Worm (Caenorhabditis elegans) whole organism, L2 larva: Measurements from ENCODE around the gene dsl-5.

ENCODE experiments used
- C34F6.9 ChIP-seq: fragments of 150-350 bp; optimal IDR thresholded peaks from 2 replicates; lab custom pipeline; 2014; ENCODE audit warnings: missing biosample characterization, missing genetic modification characterization
- F13H6.1 ChIP-seq: sonication (generic microtip); optimal IDR thresholded peaks from 2 replicates; lab custom pipeline; 2016; ENCODE audit warnings: missing genetic modification characterization, missing compliant biosample characterization
- R02D3.7 ChIP-seq: fragments of 150-350 bp; optimal IDR thresholded peaks from 2 replicates; lab custom pipeline; 2014; ENCODE audit warnings: missing biosample characterization, missing genetic modification characterization
- alr-1 ChIP-seq: fragments of 150-350 bp; optimal IDR thresholded peaks from 2 replicates; lab custom pipeline; 2014; ENCODE audit warnings: missing biosample characterization, missing genetic modification characterization
- aly-2 ChIP-seq: fragments of 150-350 bp; optimal IDR thresholded peaks from 2 replicates; lab custom pipeline; 2014; ENCODE audit warnings: missing biosample characterization, missing genetic modification characterization
- ama-1 ChIP-seq: fragments of 150-350 bp; optimal IDR thresholded peaks from 2 replicates; lab custom pipeline; 2018; ENCODE audit warnings: inconsistent platforms
- crh-2 ChIP-seq: sonication (generic microtip); optimal IDR thresholded peaks from 2 replicates; lab custom pipeline; 2017; ENCODE audit warnings: missing biosample characterization, missing genetic modification characterization
- dmd-4 ChIP-seq: sonication (generic microtip); optimal IDR thresholded peaks from 2 replicates; lab custom pipeline; 2017; ENCODE audit warnings: missing biosample characterization, missing genetic modification characterization
- egl-27 ChIP-seq: sonication (generic microtip); optimal IDR thresholded peaks from 3 replicates; lab custom pipeline; 2017; ENCODE audit warnings: missing biosample characterization, missing genetic modification reagents, missing genetic modification characterization
- elt-1 ChIP-seq: fragments of 150-350 bp; optimal IDR thresholded peaks from 2 replicates; lab custom pipeline; 2014; ENCODE audit warnings: missing biosample characterization, missing genetic modification characterization
- elt-3 ChIP-seq: sonication (generic microtip); optimal IDR thresholded peaks from 2 replicates; lab custom pipeline; 2017; ENCODE audit warnings: missing biosample characterization, missing genetic modification characterization
- fos-1 ChIP-seq: fragments of 150-350 bp; optimal IDR thresholded peaks from 2 replicates; lab custom pipeline; 2014; ENCODE audit warnings: missing biosample characterization, missing genetic modification characterization
- gmeb-1 ChIP-seq: fragments of 150-350 bp; optimal IDR thresholded peaks from 2 replicates; lab custom pipeline; 2014; ENCODE audit warnings: missing biosample characterization, missing genetic modification characterization
- lin-11 ChIP-seq: fragments of 150-350 bp; sonication (generic microtip); optimal IDR thresholded peaks from 2 replicates; lab custom pipeline; 2014; ENCODE audit warnings: missing biosample characterization, missing genetic modification characterization, inconsistent platforms, mixed read lengths
- lin-39 ChIP-seq: fragments of 150-350 bp; optimal IDR thresholded peaks from 2 replicates; lab custom pipeline; 2014; ENCODE audit warnings: missing biosample characterization, missing genetic modification reagents, missing genetic modification characterization
- lsy-2 ChIP-seq, 2 experiments: fragments of 150-350 bp in 1 of 2; sonication (generic microtip) in 1 of 2; optimal IDR thresholded peaks; 2 replicates each; lab custom pipeline; 2014 to 2017; ENCODE audit warnings: missing biosample characterization in 2 of 2, missing genetic modification characterization in 2 of 2
- mbf-1 ChIP-seq: sonication (generic microtip); optimal IDR thresholded peaks from 2 replicates; lab custom pipeline; 2017; ENCODE audit warnings: missing biosample characterization, missing genetic modification characterization
- mdl-1 ChIP-seq, 2 experiments: fragments of 150-350 bp in 1 of 2; sonication (generic microtip) in 1 of 2; optimal IDR thresholded peaks; 2 replicates each; lab custom pipeline; 2017; ENCODE audit warnings: missing biosample characterization in 2 of 2, missing genetic modification characterization in 2 of 2
- nhr-11 ChIP-seq: fragments of 150-350 bp; optimal IDR thresholded peaks from 2 replicates; lab custom pipeline; 2014; ENCODE audit warnings: missing biosample characterization, missing genetic modification characterization
- nhr-12 ChIP-seq: fragments of 150-350 bp; optimal IDR thresholded peaks from 2 replicates; lab custom pipeline; 2014; ENCODE audit warnings: missing biosample characterization, missing genetic modification characterization
- nhr-129 ChIP-seq: fragments of 150-350 bp; optimal IDR thresholded peaks from 2 replicates; lab custom pipeline; 2014; ENCODE audit warnings: missing biosample characterization, missing genetic modification characterization
- nhr-21 ChIP-seq: fragments of 150-350 bp; optimal IDR thresholded peaks from 2 replicates; lab custom pipeline; 2014; ENCODE audit warnings: missing biosample characterization, missing genetic modification characterization
- nhr-23 ChIP-seq: fragments of 150-350 bp; optimal IDR thresholded peaks from 2 replicates; lab custom pipeline; 2014; ENCODE audit warnings: missing biosample characterization, missing genetic modification reagents, missing genetic modification characterization
- nhr-237 ChIP-seq: fragments of 150-350 bp; optimal IDR thresholded peaks from 2 replicates; lab custom pipeline; 2014; ENCODE audit warnings: missing biosample characterization, missing genetic modification characterization
- nhr-25 ChIP-seq: fragments of 150-350 bp; sonication (generic microtip); optimal IDR thresholded peaks from 3 replicates; lab custom pipeline; 2014; ENCODE audit warnings: missing biosample characterization, missing genetic modification characterization
- nhr-6 ChIP-seq: fragments of 150-350 bp; optimal IDR thresholded peaks from 2 replicates; lab custom pipeline; 2014; ENCODE audit warnings: missing biosample characterization, missing genetic modification characterization
- peb-1 ChIP-seq: fragments of 150-350 bp; optimal IDR thresholded peaks from 2 replicates; lab custom pipeline; 2014; ENCODE audit warnings: missing biosample characterization, missing genetic modification characterization
- sem-4 ChIP-seq: fragments of 150-350 bp; optimal IDR thresholded peaks from 2 replicates; lab custom pipeline; 2014; ENCODE audit warnings: missing biosample characterization, missing genetic modification reagents, missing genetic modification characterization
- skn-1 ChIP-seq: sonication (generic microtip); optimal IDR thresholded peaks from 2 replicates; lab custom pipeline; 2017; ENCODE audit warnings: missing biosample characterization, missing genetic modification characterization
- sma-9 ChIP-seq, 2 experiments: fragments of 150-350 bp in 1 of 2; sonication (generic microtip) in 1 of 2; optimal IDR thresholded peaks; 2 replicates each; lab custom pipeline; 2014 to 2016; ENCODE audit warnings: missing genetic modification characterization in 2 of 2, mild to moderate bottlenecking in 1 of 2, missing biosample characterization in 1 of 2, missing compliant biosample characterization in 1 of 2, missing genetic modification reagents in 1 of 2, moderate library complexity in 1 of 2
- snpc-4 ChIP-seq: fragments of 150-350 bp; optimal IDR thresholded peaks from 2 replicates; lab custom pipeline; 2014; ENCODE audit warnings: missing biosample characterization, missing genetic modification characterization
- unc-39 ChIP-seq: fragments of 150-350 bp; optimal IDR thresholded peaks from 2 replicates; lab custom pipeline; 2014; ENCODE audit warnings: missing biosample characterization, missing genetic modification characterization
- unc-55 ChIP-seq: fragments of 150-350 bp; sonication (generic microtip); optimal IDR thresholded peaks from 3 replicates; lab custom pipeline; 2014; ENCODE audit warnings: missing biosample characterization, missing genetic modification reagents, missing genetic modification characterization
- unc-62 ChIP-seq: fragments of 150-350 bp; optimal IDR thresholded peaks from 2 replicates; lab custom pipeline; 2014; ENCODE audit warnings: missing biosample characterization, missing genetic modification reagents, missing genetic modification characterization
- zag-1 ChIP-seq: fragments of 150-350 bp; optimal IDR thresholded peaks from 2 replicates; lab custom pipeline; 2014; ENCODE audit warnings: missing biosample characterization, missing genetic modification characterization
- ztf-1 ChIP-seq: fragments of 200-800 bp; sonication (Bioruptor generic); conservative IDR thresholded peaks from 2 replicates; pipeline ENCODE4 v1.3.6; 2022; ENCODE audit warnings: missing genetic modification characterization, missing compliant biosample characterization
- ztf-4 ChIP-seq: fragments of 150-350 bp; optimal IDR thresholded peaks from 2 replicates; lab custom pipeline; 2014; ENCODE audit warnings: missing biosample characterization, missing genetic modification characterization

The dsl-5 gene

ce11 chrIV:11645354-11645753, 24.5 kb upstream of the dsl-5 start:
- peak; percentile 26 for TF ChIP-seq F13H6.1 (tag; lab: Kevin White, UChicago)
- TF ChIP-seq nhr-129, result peak; percentile 45
- no peak for TF ChIP-seq egl-27 (tag; lab: Kevin White, UChicago)
- TF ChIP-seq sma-9 (GFP tag; optimal IDR thresholded peaks at IDR 0.05; lab: Kevin White, UChicago), result peak; percentile 34
- no peak for TF ChIP-seq sma-9 (tag; optimal IDR thresholded peaks at IDR 0.05; lab: Kevin White, UChicago)
- TF ChIP-seq lsy-2 (tag; optimal IDR thresholded peaks at IDR 0.05; lab: Kevin White, UChicago), result peak in 1 of 2 experiments; percentile 7
- TF ChIP-seq R02D3.7 (tag; lab: Kevin White, UChicago), result no peak

- TF ChIP-seq mdl-1 (tag; optimal IDR thresholded peaks at IDR 0.05; lab: Kevin White, UChicago) (no peak), lsy-2 (tag; optimal IDR thresholded peaks at IDR 0.05; lab: Kevin White, UChicago) (no peak), unc-55 (GFP tag; lab: Kevin White, UChicago) (no peak), unc-39 (tag; lab: Kevin White, UChicago) (no peak)
Measured at ce11 chrIV:11644705-11645104, 23.9 kb upstream of the dsl-5 start.

- TF ChIP-seq dmd-4 (tag; lab: Kevin White, UChicago) (no peak), unc-39 (tag; lab: Kevin White, UChicago) (no peak), nhr-25 (no peak), gmeb-1 (tag; lab: Kevin White, UChicago) (no peak), nhr-129 (no peak), egl-27 (tag; lab: Kevin White, UChicago) (no peak), peb-1 (no peak), lin-11 (no peak), sma-9 (GFP tag; optimal IDR thresholded peaks at IDR 0.05; lab: Kevin White, UChicago) (no peak), sma-9 (tag; optimal IDR thresholded peaks at IDR 0.05; lab: Kevin White, UChicago) (no peak), skn-1 (tag; lab: Kevin White, UChicago) (no peak), elt-1 (no peak), fos-1 (tag; lab: Kevin White, UChicago) (no peak), nhr-11 (tag; lab: Kevin White, UChicago) (no peak), nhr-237 (tag; lab: Kevin White, UChicago) (no peak), crh-2 (tag; lab: Kevin White, UChicago) (no peak), nhr-6 (tag; lab: Kevin White, UChicago) (no peak), alr-1 (tag; lab: Kevin White, UChicago) (no peak), nhr-21 (tag; lab: Kevin White, UChicago) (no peak), ama-1 (no peak), sem-4 (tag; lab: Kevin White, UChicago) (no peak)
Measured at ce11 chrIV:11643829-11644228, 23.0 kb upstream of the dsl-5 start, which contains the start of gene prx-2. Gene prx-2, plus strand, starts transcription at chrIV:11644129.

ce11 chrIV:11641802-11642201, 21.0 kb upstream of the dsl-5 start, which contains the start of gene ZK809.1:
Gene ZK809.1, plus strand, starts transcription at chrIV:11642102.
- no peak for TF ChIP-seq snpc-4
- TF ChIP-seq mbf-1 (tag; lab: Kevin White, UChicago), result no peak
- TF ChIP-seq ztf-1 (GFP tag; lab: Robert Waterston, UW), result no peak
- no peak for TF ChIP-seq nhr-23 (tag; lab: Kevin White, UChicago)
- no peak for TF ChIP-seq ztf-4 (tag; lab: Kevin White, UChicago)
- TF ChIP-seq F13H6.1 (tag; lab: Kevin White, UChicago), result no peak
- no peak for TF ChIP-seq aly-2 (tag; lab: Kevin White, UChicago)

ce11 chrIV:11640915-11641314, 20.1 kb upstream of the dsl-5 start, which contains the start of gene ttr-50:
Gene ttr-50, minus strand, starts transcription at chrIV:11641015.
- TF ChIP-seq zag-1, result no peak
- TF ChIP-seq lin-39 (tag; lab: Kevin White, UChicago), result no peak
- TF ChIP-seq aly-2 (tag; lab: Kevin White, UChicago), result no peak
- TF ChIP-seq mdl-1 (tag; optimal IDR thresholded peaks at IDR 0.05; lab: Kevin White, UChicago), result no peak
- TF ChIP-seq dmd-4 (tag; lab: Kevin White, UChicago), result no peak

ce11 chrIV:11638016-11638415, 17.2 kb upstream of the dsl-5 start, which contains the start of gene rbm-17:
Gene rbm-17, plus strand, starts transcription at chrIV:11638316.
- TF ChIP-seq dmd-4 (tag; lab: Kevin White, UChicago) (no peak), alr-1 (tag; lab: Kevin White, UChicago) (no peak), sma-9 (GFP tag; optimal IDR thresholded peaks at IDR 0.05; lab: Kevin White, UChicago) (no peak), sma-9 (tag; optimal IDR thresholded peaks at IDR 0.05; lab: Kevin White, UChicago) (no peak), fos-1 (tag; lab: Kevin White, UChicago) (no peak), nhr-21 (tag; lab: Kevin White, UChicago) (no peak), peb-1 (no peak), lin-11 (no peak), unc-62 (no peak), mdl-1 (tag; optimal IDR thresholded peaks at IDR 0.05; lab: Kevin White, UChicago) (no peak), C34F6.9 (tag; lab: Kevin White, UChicago) (no peak), elt-3 (tag; lab: Kevin White, UChicago) (no peak), unc-39 (tag; lab: Kevin White, UChicago) (no peak), aly-2 (tag; lab: Kevin White, UChicago) (no peak), zag-1 (no peak), nhr-23 (tag; lab: Kevin White, UChicago) (no peak), nhr-12 (tag; lab: Kevin White, UChicago) (no peak), nhr-25 (no peak), elt-1 (no peak)
